Worm (Caenorhabditis elegans): ENCODE measurements around the gene lite-1.

The lite-1 gene

ce11 chrX:6219892-6220291, 10.7 kb downstream of the lite-1 start (continued):
- TF ChIP-seq xnd-1 (tag; optimal IDR thresholded peaks at IDR 0.05) (no peak), ceh-79 (tag; optimal IDR thresholded peaks at IDR 0.05) (peak; percentile 20), pbrm-1 (GFP tag; IDR thresholded peaks at IDR 0.05) (peak; percentile 85), pha-4 (tag; optimal IDR thresholded peaks at IDR 0.05) (no peak), madf-6 (GFP tag; IDR thresholded peaks at IDR 0.05) (no peak), nfya-1 (tag; optimal IDR thresholded peaks at IDR 0.05; ENCODE audit: borderline replicate concordance, insufficient read depth) (no peak), tbp1 (GFP tag; optimal IDR thresholded peaks at IDR 0.05) (peak; percentile 93), Y53G8AR.9 (GFP tag; conservative IDR thresholded peaks at IDR 0.05) (peak; percentile 61; the same call in 1 of the 2 replicates), T07F8.4 (tag; optimal IDR thresholded peaks at IDR 0.05) (peak; percentile 26), snpc-4 (GFP tag; optimal IDR thresholded peaks at IDR 0.05) (peak; percentile 62), snpc-4 (tag; optimal IDR thresholded peaks at IDR 0.05) (no peak), bed-2 (GFP tag; IDR thresholded peaks at IDR 0.05) (no peak), lsl-1 (GFP tag; optimal IDR thresholded peaks at IDR 0.05) (no peak), lag-1 (GFP tag; IDR thresholded peaks at IDR 0.05) (no peak), hmg-20 (GFP tag; IDR thresholded peaks at IDR 0.05) (peak; percentile 32; the same call in 1 of the 2 replicates), snpc-1.1 (tag; optimal IDR thresholded peaks at IDR 0.05; ENCODE audit: insufficient read depth) (no peak), attf-6 (GFP tag; IDR thresholded peaks at IDR 0.05) (no peak), attf-3 (GFP tag; conservative IDR thresholded peaks at IDR 0.05) (no peak), zfh-2 (GFP tag; conservative IDR thresholded peaks at IDR 0.05) (no peak), rcor-1 (GFP tag; IDR thresholded peaks at IDR 0.05) (no peak), sdz-38 (tag; optimal IDR thresholded peaks at IDR 0.05) (no peak), ceh-58 (GFP tag; IDR thresholded peaks at IDR 0.05) (no peak), Y67H2A.10 (GFP tag; conservative IDR thresholded peaks at IDR 0.05) (no peak), chd-7 (tag; optimal IDR thresholded peaks at IDR 0.05) (peak; percentile 63), F49E8.2 (tag; optimal IDR thresholded peaks at IDR 0.05; ENCODE audit: insufficient read depth) (no peak), efl-1 (GFP tag; optimal IDR thresholded peaks at IDR 0.05) (no peak), ceh-27 (GFP tag; optimal IDR thresholded peaks at IDR 0.05) (peak; percentile 62), D2030.7 (GFP tag; IDR thresholded peaks at IDR 0.05) (peak; percentile 35; the same call in 1 of the 2 replicates), Y79H2A.3 (GFP tag; conservative IDR thresholded peaks at IDR 0.05) (no peak), die-1 (tag; optimal IDR thresholded peaks at IDR 0.05) (peak; percentile 78), unc-130 (GFP tag; optimal IDR thresholded peaks at IDR 0.05) (peak; percentile 15), ZK185.1 (tag; optimal IDR thresholded peaks at IDR 0.05; ENCODE audit: poor library complexity, severe bottlenecking) (peak; percentile 60), Y56A3A.18 (GFP tag; IDR thresholded peaks at IDR 0.05) (peak; percentile 68; the same call in 1 of the 2 replicates), nhr-179 (tag; optimal IDR thresholded peaks at IDR 0.05) (peak; percentile 15), akir-1 (GFP tag; optimal IDR thresholded peaks at IDR 0.05) (no peak)

- TF ChIP-seq ztf-22 (GFP tag; optimal IDR thresholded peaks at IDR 0.05): no peak
- no peak for TF ChIP-seq him-1 (tag; optimal IDR thresholded peaks at IDR 0.05)
- TF ChIP-seq F22D6.2 (tag; optimal IDR thresholded peaks at IDR 0.05): no peak
- no peak for TF ChIP-seq ceh-40 (GFP tag; IDR thresholded peaks at IDR 0.05)
- TF ChIP-seq F49E8.2 (tag; optimal IDR thresholded peaks at IDR 0.05; ENCODE audit: insufficient read depth): no peak
- no peak for TF ChIP-seq akir-1 (GFP tag; optimal IDR thresholded peaks at IDR 0.05)
Measured at ce11 chrX:6216551-6216950, 14.0 kb downstream of the lite-1 start, which contains the start of gene lrch-1. Gene lrch-1, minus strand, starts transcription at chrX:6216651.

All from whole organism, young adult.